Fruit fly (Drosophila melanogaster): Measurements from ENCODE around the gene TTLL4B.

DNA sequence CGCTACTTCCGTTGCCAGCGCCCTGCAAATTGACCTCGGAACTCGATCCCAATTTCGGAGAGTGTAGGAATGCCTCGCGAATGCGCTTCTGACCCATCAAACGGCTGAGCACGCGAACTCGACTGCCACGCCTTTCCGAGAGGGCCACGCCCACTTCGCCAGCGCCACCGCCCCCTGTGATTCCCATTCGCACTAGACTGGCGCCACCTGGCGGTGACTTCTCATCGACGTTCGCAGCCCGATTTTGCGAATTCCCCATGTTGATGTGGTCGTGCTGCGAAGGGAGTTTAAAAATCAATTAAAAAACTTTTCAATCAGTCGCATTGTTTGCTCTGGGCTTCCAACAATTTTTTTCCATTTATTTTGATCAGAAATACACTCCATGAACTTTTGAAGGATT is 30.9 kb downstream of the TTLL4B start:
- TF ChIP-seq Myc (optimal IDR thresholded peaks at IDR 0.05) (no peak), psq (optimal IDR thresholded peaks at IDR 0.05) (no peak), h (optimal IDR thresholded peaks at IDR 0.05) (no peak), insv (optimal IDR thresholded peaks at IDR 0.05) (no peak)

All from Kc167 (cell line).